Worm (Caenorhabditis elegans) whole organism, late embryonic: ENCODE results near the gene R04F11.5.

Source experiments
- Y22D7AL.16 ChIP-seq: sonication (generic microtip); optimal IDR thresholded peaks from 2 replicates; lab custom pipeline; 2016; ENCODE audit warnings: missing genetic modification characterization, missing compliant biosample characterization
- ceh-18 ChIP-seq: sonication (generic microtip); optimal IDR thresholded peaks from 2 replicates; lab custom pipeline; 2016; ENCODE audit warnings: missing genetic modification characterization, missing compliant biosample characterization
- ceh-22 ChIP-seq: sonication (generic microtip); optimal IDR thresholded peaks from 2 replicates; lab custom pipeline; 2017; ENCODE audit warnings: missing biosample characterization, missing genetic modification characterization
- elt-2 ChIP-seq: sonication (generic microtip); optimal IDR thresholded peaks from 2 replicates; lab custom pipeline; 2016; ENCODE audit warnings: missing genetic modification reagents, missing genetic modification characterization, missing compliant biosample characterization
- hlh-6 ChIP-seq: sonication (generic microtip); optimal IDR thresholded peaks from 2 replicates; lab custom pipeline; 2016; ENCODE audit warnings: missing genotype, missing genetic modification characterization, missing compliant biosample characterization
- nhr-232 ChIP-seq: sonication (generic microtip); optimal IDR thresholded peaks from 2 replicates; lab custom pipeline; 2016; ENCODE audit warnings: missing genetic modification characterization, missing compliant biosample characterization
- npax-4 ChIP-seq: sonication (generic microtip); optimal IDR thresholded peaks from 2 replicates; lab custom pipeline; 2016; ENCODE audit warnings: missing genetic modification characterization, missing compliant biosample characterization
- pros-1 ChIP-seq: fragments of 150-350 bp; optimal IDR thresholded peaks from 2 replicates; lab custom pipeline; 2014; ENCODE audit warnings: missing biosample characterization, missing genetic modification reagents, missing genetic modification characterization
- sdc-2 ChIP-seq: sonication (generic microtip); optimal IDR thresholded peaks from 2 replicates; lab custom pipeline; 2016; ENCODE audit warnings: missing genotype, missing genetic modification characterization, missing compliant biosample characterization
- ttx-3 ChIP-seq: sonication (generic microtip); optimal IDR thresholded peaks from 2 replicates; lab custom pipeline; 2016; ENCODE audit warnings: missing genetic modification reagents, missing genetic modification characterization, missing compliant biosample characterization
- unc-3 ChIP-seq, 2 experiments: fragments of 200-800 bp in 1 of 2; sonication (Bioruptor generic) in 1 of 2; sonication (generic microtip) in 1 of 2; conservative IDR thresholded peaks in 1 of 2; optimal IDR thresholded peaks in 1 of 2; 2 replicates each; pipeline versions ENCODE4 v1.3.6 to Lab custom; 2016 to 2022; ENCODE audit warnings: missing compliant biosample characterization in 2 of 2, missing genetic modification characterization in 2 of 2, missing genetic modification reagents in 1 of 2
- unc-86 ChIP-seq: sonication (generic microtip); optimal IDR thresholded peaks from 2 replicates; lab custom pipeline; 2016; ENCODE audit warnings: missing genetic modification characterization, missing compliant biosample characterization

R04F11.5 gene

ce11 chrV:12269272-12269767 is 48.5 kb downstream of the R04F11.5 start, which contains the start of gene twk-24:
twk-24 (minus strand) TSS chrV:12269322.
- TF ChIP-seq ceh-22 (tag; lab: Kevin White, UChicago) (no peak), pros-1 (no peak), elt-2 (peak; percentile 65), ttx-3 (tag; lab: Kevin White, UChicago) (no peak), npax-4 (tag; lab: Kevin White, UChicago) (no peak), ceh-18 (tag; lab: Kevin White, UChicago) (peak; percentile 59), unc-86 (tag; lab: Kevin White, UChicago) (no peak), sdc-2 (no peak), hlh-6 (tag; lab: Kevin White, UChicago) (no peak), nhr-232 (tag; lab: Kevin White, UChicago) (no peak), Y22D7AL.16 (tag; lab: Kevin White, UChicago) (no peak), unc-3 (GFP tag; conservative IDR thresholded peaks at IDR 0.05; lab: Robert Waterston, UW) (no peak), unc-3 (tag; optimal IDR thresholded peaks at IDR 0.05; lab: Kevin White, UChicago) (no peak)
- TF ChIP-seq, all 69 proteins: peak for 2
